Worm (Caenorhabditis elegans): ENCODE measurements around the gene T11F9.14.

T11F9.14 gene

ce11 chrV:11430823-11431222 is 49.8 kb downstream of the T11F9.14 start:
- TF ChIP-seq F23B12.7 (tag; optimal IDR thresholded peaks at IDR 0.05; ENCODE audit: insufficient read depth) (no peak), hsf-1 (GFP tag; IDR thresholded peaks at IDR 0.05) (no peak), repo-1 (tag; optimal IDR thresholded peaks at IDR 0.05) (no peak)
